5 worm cellular contexts compared by ENCODE assay signal in the genomic region with DNA sequence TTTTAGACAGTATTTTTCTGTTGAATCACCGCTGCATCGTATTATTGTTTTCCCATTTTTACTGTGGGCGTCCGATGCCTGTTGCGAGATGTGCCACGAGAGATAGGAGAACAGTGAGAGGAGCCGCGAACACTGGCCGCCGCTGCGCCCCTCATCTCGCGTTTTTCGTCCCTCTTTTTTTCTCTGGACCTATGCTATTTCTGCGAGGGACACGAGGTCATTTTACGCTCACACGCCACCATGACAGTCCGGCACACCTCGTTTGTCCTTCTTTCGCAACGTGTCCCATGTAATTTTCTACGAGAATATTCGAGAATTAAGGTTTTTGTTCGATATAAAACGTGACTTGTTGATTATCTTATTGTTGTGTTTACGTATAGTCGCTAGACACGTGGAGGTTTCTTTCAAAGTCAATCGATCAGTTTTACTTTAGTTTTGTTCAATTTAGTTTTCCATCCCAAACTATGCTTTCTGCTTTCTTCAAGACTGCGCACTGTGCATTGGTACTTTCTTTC.
TF ChIP-seq lines count a peak whose summit lies in the region.

A gene (plus strand): TSS at position 465 of the 515 bp plus-strand sequence.

TF ChIP-seq in whole organism, L1 larva, 84 proteins besides CTCF, POLR2A, EP300 and RAD21 (continues in another document):
- TF ChIP-seq nhr-84 (tag; optimal IDR thresholded peaks at IDR 0.05; lab: Kevin White, UChicago): no peak
- TF ChIP-seq nhr-28 (tag; optimal IDR thresholded peaks at IDR 0.05; lab: Kevin White, UChicago): no peak
- TF ChIP-seq nhr-20 (tag; optimal IDR thresholded peaks at IDR 0.05; lab: Kevin White, UChicago): peak; percentile 88
- TF ChIP-seq lin-13 (GFP tag; optimal IDR thresholded peaks at IDR 0.05; lab: Kevin White, UChicago): peak; percentile 28
- TF ChIP-seq grh-1 (GFP tag; IDR thresholded peaks at IDR 0.05; lab: Robert Waterston, UW): no peak
- TF ChIP-seq nhr-71 (tag; optimal IDR thresholded peaks at IDR 0.05; lab: Kevin White, UChicago): peak; percentile 80
- peak; percentile 10 for TF ChIP-seq rnt-1 (tag; optimal IDR thresholded peaks at IDR 0.05; lab: Kevin White, UChicago)
- TF ChIP-seq unc-86 (tag; optimal IDR thresholded peaks at IDR 0.05; lab: Kevin White, UChicago): no peak
- TF ChIP-seq irx-1 (tag; optimal IDR thresholded peaks at IDR 0.05; lab: Kevin White, UChicago): peak; percentile 25
- TF ChIP-seq pax-3 (tag; optimal IDR thresholded peaks at IDR 0.05; lab: Kevin White, UChicago): no peak
- no peak for TF ChIP-seq ceh-8 (GFP tag; optimal IDR thresholded peaks at IDR 0.05; lab: Kevin White, UChicago)
- TF ChIP-seq lin-15B (tag; optimal IDR thresholded peaks at IDR 0.05; lab: Kevin White, UChicago): no peak
- no peak for TF ChIP-seq elt-2 (tag; optimal IDR thresholded peaks at IDR 0.05; lab: Kevin White, UChicago)
- no peak for TF ChIP-seq ceh-63 (GFP tag; optimal IDR thresholded peaks at IDR 0.05; lab: Kevin White, UChicago)
- TF ChIP-seq fkh-8 (tag; optimal IDR thresholded peaks at IDR 0.05; lab: Kevin White, UChicago): no peak
- TF ChIP-seq alr-1 (tag; optimal IDR thresholded peaks at IDR 0.05; lab: Kevin White, UChicago; ENCODE audit: borderline replicate concordance): no peak
- TF ChIP-seq sup-37 (GFP tag; optimal IDR thresholded peaks at IDR 0.05; lab: Kevin White, UChicago): no peak

TF ChIP-seq in whole organism, L2 larva, 48 proteins besides CTCF, POLR2A, EP300 and RAD21 (continues in another document):
- TF ChIP-seq C34F6.9 (tag; optimal IDR thresholded peaks at IDR 0.05; lab: Kevin White, UChicago) (peak; percentile 88), egl-27 (tag; optimal IDR thresholded peaks at IDR 0.05; lab: Kevin White, UChicago) (peak; percentile 20), alr-1 (tag; optimal IDR thresholded peaks at IDR 0.05; lab: Kevin White, UChicago) (no peak), fos-1 (tag; optimal IDR thresholded peaks at IDR 0.05; lab: Kevin White, UChicago) (peak; percentile 34), mbf-1 (tag; optimal IDR thresholded peaks at IDR 0.05; lab: Kevin White, UChicago) (no peak), nhr-129 (tag; optimal IDR thresholded peaks at IDR 0.05; lab: Kevin White, UChicago) (peak; percentile 79), blmp-1 (tag; optimal IDR thresholded peaks at IDR 0.05; lab: Kevin White, UChicago; ENCODE audit: insufficient read depth) (peak; percentile 2), sem-4 (tag; optimal IDR thresholded peaks at IDR 0.05; lab: Kevin White, UChicago) (peak; percentile 1), nhr-25 (tag; optimal IDR thresholded peaks at IDR 0.05; lab: Kevin White, UChicago) (peak; percentile 87), nhr-237 (tag; optimal IDR thresholded peaks at IDR 0.05; lab: Kevin White, UChicago) (no peak), lsy-2 (tag; optimal IDR thresholded peaks at IDR 0.05; lab: Kevin White, UChicago) (peak in 1 of 2 experiments; percentile 59), ama-1 (optimal IDR thresholded peaks at IDR 0.05; lab: Kevin White, UChicago) (no peak), ztf-4 (tag; optimal IDR thresholded peaks at IDR 0.05; lab: Kevin White, UChicago) (peak; percentile 64), nhr-11 (tag; optimal IDR thresholded peaks at IDR 0.05; lab: Kevin White, UChicago) (no peak), nhr-12 (tag; optimal IDR thresholded peaks at IDR 0.05; lab: Kevin White, UChicago) (no peak), gmeb-1 (tag; optimal IDR thresholded peaks at IDR 0.05; lab: Kevin White, UChicago) (peak; percentile 26), nhr-6 (tag; optimal IDR thresholded peaks at IDR 0.05; lab: Kevin White, UChicago) (no peak), lin-39 (tag; optimal IDR thresholded peaks at IDR 0.05; lab: Kevin White, UChicago) (no peak)

TF ChIP-seq in whole organism, L3 larva, 47 proteins besides CTCF, POLR2A, EP300 and RAD21:
- TF ChIP-seq nhr-43 (tag; optimal IDR thresholded peaks at IDR 0.05; lab: Kevin White, UChicago; ENCODE audit: poor library complexity, severe bottlenecking) (no peak), snpc-4 (tag; optimal IDR thresholded peaks at IDR 0.05; lab: Kevin White, UChicago) (peak; percentile 24), lin-15B (tag; optimal IDR thresholded peaks at IDR 0.05; lab: Kevin White, UChicago) (peak; percentile 3), pha-4 (tag; optimal IDR thresholded peaks at IDR 0.05; lab: Kevin White, UChicago) (peak; percentile 11), skn-1 (tag; optimal IDR thresholded peaks at IDR 0.05; lab: Kevin White, UChicago) (no peak), egl-5 (tag; optimal IDR thresholded peaks at IDR 0.05; lab: Kevin White, UChicago) (peak; percentile 20), sea-2 (GFP tag; optimal IDR thresholded peaks at IDR 0.05; lab: Kevin White, UChicago) (no peak), mml-1 (tag; optimal IDR thresholded peaks at IDR 0.05; lab: Kevin White, UChicago) (no peak), ceh-28 (tag; optimal IDR thresholded peaks at IDR 0.05; lab: Kevin White, UChicago) (peak; percentile 10), nfya-1 (tag; optimal IDR thresholded peaks at IDR 0.05; lab: Kevin White, UChicago; ENCODE audit: insufficient read depth) (peak; percentile 55), zag-1 (tag; optimal IDR thresholded peaks at IDR 0.05; lab: Kevin White, UChicago) (no peak), lsy-12 (tag; optimal IDR thresholded peaks at IDR 0.05; lab: Kevin White, UChicago) (no peak), nhr-25 (tag; optimal IDR thresholded peaks at IDR 0.05; lab: Kevin White, UChicago) (peak; percentile 94), ztf-11 (tag; optimal IDR thresholded peaks at IDR 0.05; lab: Kevin White, UChicago) (no peak), lin-39 (tag; optimal IDR thresholded peaks at IDR 0.05; lab: Kevin White, UChicago) (peak; percentile 56), hmg-11 (tag; optimal IDR thresholded peaks at IDR 0.05; lab: Kevin White, UChicago) (peak; percentile 25), nhr-23 (tag; optimal IDR thresholded peaks at IDR 0.05; lab: Kevin White, UChicago) (peak; percentile 12)
TF ChIP-seq in whole organism, L3 larva: peak in this region for 10.

TF ChIP-seq in whole organism, L4 larva, 104 proteins besides CTCF, POLR2A, EP300 and RAD21 (continues in another document):
- TF ChIP-seq mxl-3 (GFP tag; optimal IDR thresholded peaks at IDR 0.05; lab: Kevin White, UChicago) (peak; percentile 92), Y75B8A.6 (GFP tag; IDR thresholded peaks at IDR 0.05; lab: Robert Waterston, UW) (no peak), lsy-2 (tag; optimal IDR thresholded peaks at IDR 0.05; lab: Kevin White, UChicago) (peak in 1 of 2 experiments; percentile 47), mdt-29 (GFP tag; IDR thresholded peaks at IDR 0.05; lab: Robert Waterston, UW) (peak; percentile 25; the same call in 1 of the 2 replicates), F44E2.7 (GFP tag; IDR thresholded peaks at IDR 0.05; lab: Robert Waterston, UW) (no peak), set-16 (GFP tag; IDR thresholded peaks at IDR 0.05; lab: Robert Waterston, UW) (peak; percentile 58), lim-7 (GFP tag; IDR thresholded peaks at IDR 0.05; lab: Robert Waterston, UW) (peak; percentile 66; the same call in 1 of the 2 replicates), cey-2 (tag; optimal IDR thresholded peaks at IDR 0.05; lab: Kevin White, UChicago; ENCODE audit: borderline replicate concordance, insufficient read depth) (no peak), arid-1 (GFP tag; conservative IDR thresholded peaks at IDR 0.05; lab: Robert Waterston, UW) (0 out of 2 replicates have a peak, but pooled peaks have one; percentile 9), nhr-41 (GFP tag; IDR thresholded peaks at IDR 0.05; lab: Robert Waterston, UW) (no peak), fos-1 (tag; optimal IDR thresholded peaks at IDR 0.05; lab: Kevin White, UChicago) (no peak), unc-130 (GFP tag; optimal IDR thresholded peaks at IDR 0.05; lab: Kevin White, UChicago) (no peak), daf-19 (GFP tag; conservative IDR thresholded peaks at IDR 0.05; lab: Robert Waterston, UW) (no peak), lin-13 (GFP tag; optimal IDR thresholded peaks at IDR 0.05; lab: Kevin White, UChicago) (peak; percentile 12), T20F7.1 (GFP tag; optimal IDR thresholded peaks at IDR 0.05; lab: Kevin White, UChicago) (no peak), dmd-6 (GFP tag; IDR thresholded peaks at IDR 0.05; lab: Robert Waterston, UW) (no peak; the same call in 1 of the 2 replicates), ztf-7 (tag; optimal IDR thresholded peaks at IDR 0.05; lab: Kevin White, UChicago) (no peak), zag-1 (tag; optimal IDR thresholded peaks at IDR 0.05; lab: Kevin White, UChicago) (no peak), mxl-2 (GFP tag; conservative IDR thresholded peaks at IDR 0.05; lab: Robert Waterston, UW) (no peak)

TF ChIP-seq in whole organism, young adult, 124 proteins besides CTCF, POLR2A, EP300 and RAD21 (continues in another document):
- TF ChIP-seq F52B5.7 (tag; optimal IDR thresholded peaks at IDR 0.05; lab: Kevin White, UChicago): no peak
- TF ChIP-seq ceh-27 (GFP tag; optimal IDR thresholded peaks at IDR 0.05; lab: Kevin White, UChicago): no peak
- no peak for TF ChIP-seq unc-130 (GFP tag; optimal IDR thresholded peaks at IDR 0.05; lab: Kevin White, UChicago)
- TF ChIP-seq C06A6.2 (GFP tag; conservative IDR thresholded peaks at IDR 0.05; lab: Robert Waterston, UW): 0 out of 2 replicates have a peak, but pooled peaks have one; percentile 34
- no peak for TF ChIP-seq nfya-2 (GFP tag; IDR thresholded peaks at IDR 0.05; lab: Robert Waterston, UW)
- TF ChIP-seq dox-1 (GFP tag; IDR thresholded peaks at IDR 0.05; lab: Robert Waterston, UW): peak; percentile 67; the same call in 1 of the 2 replicates
- TF ChIP-seq ztf-25 (GFP tag; IDR thresholded peaks at IDR 0.05; lab: Robert Waterston, UW): no peak
- TF ChIP-seq cebp-1 (GFP tag; IDR thresholded peaks at IDR 0.05; lab: Robert Waterston, UW): peak; percentile 67
- peak; percentile 96 for TF ChIP-seq cebp-1 (tag; optimal IDR thresholded peaks at IDR 0.05; lab: Kevin White, UChicago)
- no peak for TF ChIP-seq hrde-1 (tag; optimal IDR thresholded peaks at IDR 0.05; lab: Kevin White, UChicago; ENCODE audit: borderline replicate concordance)
- peak; percentile 61 for TF ChIP-seq K12H6.12 (tag; optimal IDR thresholded peaks at IDR 0.05; lab: Kevin White, UChicago)
- TF ChIP-seq egl-44 (GFP tag; IDR thresholded peaks at IDR 0.05; lab: Robert Waterston, UW): peak; percentile 43; the same call in 1 of the 2 replicates
- TF ChIP-seq nhr-120 (GFP tag; IDR thresholded peaks at IDR 0.05; lab: Robert Waterston, UW): no peak
- TF ChIP-seq tbx-9 (tag; optimal IDR thresholded peaks at IDR 0.05; lab: Kevin White, UChicago; ENCODE audit: borderline replicate concordance): no peak
- peak; percentile 34 for TF ChIP-seq ama-1 (optimal IDR thresholded peaks at IDR 0.05; lab: Kevin White, UChicago)
- no peak for TF ChIP-seq ama-1 (GFP tag; optimal IDR thresholded peaks at IDR 0.05; lab: Kevin White, UChicago)
- TF ChIP-seq akir-1 (GFP tag; optimal IDR thresholded peaks at IDR 0.05; lab: Kevin White, UChicago): no peak
- TF ChIP-seq zfh-2 (GFP tag; conservative IDR thresholded peaks at IDR 0.05; lab: Robert Waterston, UW): peak; percentile 94
- peak; percentile 76; the same call in 1 of the 2 replicates for TF ChIP-seq hmg-1.2 (GFP tag; IDR thresholded peaks at IDR 0.05; lab: Robert Waterston, UW)
- peak; percentile 79 for TF ChIP-seq attf-5 (GFP tag; optimal IDR thresholded peaks at IDR 0.05; lab: Kevin White, UChicago)
- peak; percentile 38; the same call in 1 of the 2 replicates for TF ChIP-seq B0336.3 (GFP tag; IDR thresholded peaks at IDR 0.05; lab: Robert Waterston, UW)
